Fruit fly (Drosophila melanogaster): ENCODE measurements around the gene DCAF12.

DNA sequence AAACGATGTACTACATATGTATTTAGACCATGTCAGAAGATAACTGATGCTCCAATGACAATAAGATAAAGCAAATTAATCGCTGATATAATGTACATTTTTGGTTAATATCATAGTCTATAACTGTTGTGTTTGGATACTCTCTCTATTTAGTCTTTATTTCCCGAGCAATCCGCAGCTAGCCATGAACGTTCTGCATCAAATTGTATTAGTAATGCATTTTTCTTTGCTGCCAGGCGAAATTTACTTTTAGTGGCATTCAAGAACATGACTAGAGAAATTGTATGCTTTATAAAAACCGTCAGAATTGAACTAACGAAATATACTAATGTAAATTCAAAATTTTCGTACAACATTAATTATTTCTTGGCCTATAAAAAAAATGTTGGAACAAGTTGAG, 45.4 kb downstream of the DCAF12 start, which contains the start of gene GC2:
- TF ChIP-seq CG14711 (tag; optimal IDR thresholded peaks at IDR 0.05), result no peak
- no peak for TF ChIP-seq Clk (GFP tag; optimal IDR thresholded peaks at IDR 0.05)
- TF ChIP-seq CG1620 (GFP tag; optimal IDR thresholded peaks at IDR 0.05), result no peak
- no peak for TF ChIP-seq pad (GFP tag; optimal IDR thresholded peaks at IDR 0.05)
- no peak for TF ChIP-seq Mnt (GFP tag; optimal IDR thresholded peaks at IDR 0.05)
- no peak for TF ChIP-seq kay (GFP tag; ENCODE audit: borderline replicate concordance)
- no peak for TF ChIP-seq CG33017 (tag; optimal IDR thresholded peaks at IDR 0.05)
- no peak for TF ChIP-seq CG7045 (GFP tag; optimal IDR thresholded peaks at IDR 0.05)
- no peak for TF ChIP-seq CG11617 (GFP tag; optimal IDR thresholded peaks at IDR 0.05)
- no peak for TF ChIP-seq cic (GFP tag; optimal IDR thresholded peaks at IDR 0.05)
- no peak for TF ChIP-seq Crg-1 (GFP tag; optimal IDR thresholded peaks at IDR 0.05)

All from whole organism, adult.